Fruit fly (Drosophila melanogaster) whole organism, prepupa: ENCODE data around the gene CG10466.

Source experiments
- CG31627 ChIP-seq: fragments of 200-800 bp; sonication (Bioruptor generic); optimal IDR thresholded peaks from 3 replicates; lab custom pipeline; 2016; ENCODE audit warnings: missing biosample characterization, missing genetic modification characterization
- CG4318 ChIP-seq: fragments of 200-800 bp; sonication (Bioruptor generic); optimal IDR thresholded peaks from 3 replicates; lab custom pipeline; 2017; ENCODE audit warnings: missing biosample characterization, mild to moderate bottlenecking, missing genetic modification characterization
- CG8119 ChIP-seq: fragments of 200-800 bp; sonication (Bioruptor generic); IDR thresholded peaks from 3 replicates; pipeline ENCODE4 v1.3.6; 2022; ENCODE audit warnings: missing biosample characterization, missing genetic modification characterization
- CG9139 ChIP-seq: fragments of 200-800 bp; sonication (Bioruptor generic); optimal IDR thresholded peaks from 3 replicates; lab custom pipeline; 2017; ENCODE audit warnings: missing biosample characterization, mild to moderate bottlenecking, missing genetic modification characterization

DNA sequence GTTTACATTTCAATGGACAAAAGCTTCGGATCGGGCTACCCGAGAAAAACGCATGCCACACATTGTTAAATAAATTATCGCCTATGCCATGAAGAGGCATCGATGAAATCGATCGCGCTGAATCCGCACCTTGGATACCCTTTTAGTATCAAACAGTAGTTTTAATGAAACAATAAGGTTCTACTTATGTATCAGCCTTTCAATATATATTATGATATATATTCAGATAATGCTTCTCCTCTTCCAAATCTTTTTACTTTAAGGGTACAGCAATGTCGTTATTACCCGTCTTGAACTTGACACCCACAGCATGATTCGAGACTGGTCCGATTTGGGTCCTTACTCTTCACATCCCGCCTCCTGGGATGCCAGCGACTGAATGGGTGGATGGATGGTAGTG, 8.0 kb downstream of the CG10466 start:
- TF ChIP-seq CG31627 (GFP tag; lab: Kevin White, UChicago) (peak; percentile 4), CG8119 (GFP tag; lab: Robert Waterston, UW) (no peak), CG9139 (GFP tag; lab: Kevin White, UChicago) (no peak), CG4318 (GFP tag; lab: Kevin White, UChicago) (no peak)
